Fruit fly (Drosophila melanogaster): ENCODE data around the gene CecA2.

CecA2 gene

DNA sequence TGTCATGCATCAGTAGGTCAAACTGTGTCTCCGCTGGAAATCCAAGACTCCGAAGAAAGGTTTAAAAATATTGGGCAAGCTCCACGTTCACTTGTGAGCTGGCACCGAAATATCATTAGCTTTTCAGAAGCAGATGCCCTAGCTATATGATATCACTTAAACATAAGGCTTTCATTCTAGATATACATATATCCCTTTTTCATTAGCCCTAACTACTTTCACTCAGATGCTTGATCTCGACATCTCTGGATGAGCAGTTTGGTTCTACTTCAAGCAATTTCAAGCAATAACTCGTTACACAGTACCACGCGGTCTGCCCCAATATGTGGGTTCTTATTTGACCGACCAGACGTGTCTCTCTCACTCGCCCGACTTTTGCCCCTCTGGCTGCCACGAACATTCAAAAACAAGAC, 20.5 kb upstream of the CecA2 start (continued):
- peak; percentile 45 for TF ChIP-seq CG13424 (tag; optimal IDR thresholded peaks at IDR 0.05)
- TF ChIP-seq Awh (GFP tag; IDR thresholded peaks at IDR 0.05): no peak
- TF ChIP-seq CG12391 (tag; optimal IDR thresholded peaks at IDR 0.05): peak; percentile 39
- peak in 1 of 2 experiments; percentile 22 for TF ChIP-seq Eip74EF (GFP tag; optimal IDR thresholded peaks at IDR 0.05)
- TF ChIP-seq CG9215 (GFP tag; IDR thresholded peaks at IDR 0.05): 0 out of 2 replicates have a peak, but pooled peaks have one; percentile 5
- peak; percentile 55 for TF ChIP-seq Xbp1 (GFP tag; optimal IDR thresholded peaks at IDR 0.05)
- TF ChIP-seq CG14441 (GFP tag; IDR thresholded peaks at IDR 0.05): peak; percentile 31; the same call in 1 of the 2 replicates
- peak; percentile 63 for TF ChIP-seq CoRest (tag; optimal IDR thresholded peaks at IDR 0.05)
- no peak for TF ChIP-seq CG34422 (GFP tag; IDR thresholded peaks at IDR 0.05)
- TF ChIP-seq MTF-1 (GFP tag; optimal IDR thresholded peaks at IDR 0.05; ENCODE audit: borderline replicate concordance): no peak
- peak; percentile 49 for TF ChIP-seq jumu (GFP tag; optimal IDR thresholded peaks at IDR 0.05)
- peak; percentile 66 for TF ChIP-seq row (GFP tag; IDR thresholded peaks at IDR 0.05)
- TF ChIP-seq sc (optimal IDR thresholded peaks at IDR 0.05): no peak
- TF ChIP-seq sc (GFP tag; optimal IDR thresholded peaks at IDR 0.05): peak; percentile 30
- no peak for TF ChIP-seq CG17568 (GFP tag; optimal IDR thresholded peaks at IDR 0.05)
- TF ChIP-seq CG18011 (GFP tag; optimal IDR thresholded peaks at IDR 0.05): no peak
- no peak for TF ChIP-seq zf30C (GFP tag; optimal IDR thresholded peaks at IDR 0.05)
- no peak for TF ChIP-seq CG10366 (GFP tag; IDR thresholded peaks at IDR 0.05)
- no peak for TF ChIP-seq CG4854 (GFP tag; optimal IDR thresholded peaks at IDR 0.05)
- TF ChIP-seq ATbp (GFP tag; optimal IDR thresholded peaks at IDR 0.05): no peak
- no peak for TF ChIP-seq Trl (optimal IDR thresholded peaks at IDR 0.05)
- peak; percentile 46 for TF ChIP-seq Trl (GFP tag; optimal IDR thresholded peaks at IDR 0.05)
- no peak for TF ChIP-seq CG14965 (GFP tag; optimal IDR thresholded peaks at IDR 0.05; ENCODE audit: borderline replicate concordance)
- no peak for TF ChIP-seq CG14050 (GFP tag; IDR thresholded peaks at IDR 0.05)
- TF ChIP-seq ken (GFP tag; IDR thresholded peaks at IDR 0.05): no peak
- no peak for TF ChIP-seq CG12744 (GFP tag; optimal IDR thresholded peaks at IDR 0.05)
- no peak for TF ChIP-seq CG11085 (GFP tag; IDR thresholded peaks at IDR 0.05)
- no peak for TF ChIP-seq Jarid2 (GFP tag; optimal IDR thresholded peaks at IDR 0.05)
- no peak for TF ChIP-seq Fer1 (GFP tag; optimal IDR thresholded peaks at IDR 0.05)
- TF ChIP-seq CG17361 (GFP tag; IDR thresholded peaks at IDR 0.05): peak; percentile 83
- peak; percentile 44 for TF ChIP-seq CG13624 (GFP tag; optimal IDR thresholded peaks at IDR 0.05)
- no peak for TF ChIP-seq CG18476 (GFP tag; optimal IDR thresholded peaks at IDR 0.05)
- TF ChIP-seq CG13894 (tag; optimal IDR thresholded peaks at IDR 0.05): no peak
- no peak for TF ChIP-seq CG10565 (GFP tag; optimal IDR thresholded peaks at IDR 0.05)
- peak; percentile 56 for TF ChIP-seq CG12659 (GFP tag; optimal IDR thresholded peaks at IDR 0.05)
- no peak for TF ChIP-seq CG12942 (GFP tag; optimal IDR thresholded peaks at IDR 0.05)
- peak; percentile 4 for TF ChIP-seq unpg (GFP tag; optimal IDR thresholded peaks at IDR 0.05)
- TF ChIP-seq CG18599 (GFP tag; optimal IDR thresholded peaks at IDR 0.05): no peak
- no peak for TF ChIP-seq MBD-R2 (GFP tag; IDR thresholded peaks at IDR 0.05)
- TF ChIP-seq CG1529 (GFP tag; optimal IDR thresholded peaks at IDR 0.05): peak; percentile 40
- no peak for TF ChIP-seq Stat92E (GFP tag; optimal IDR thresholded peaks at IDR 0.05)
- TF ChIP-seq Opbp (GFP tag; IDR thresholded peaks at IDR 0.05; ENCODE audit: partially characterized antibody): no peak
- no peak for TF ChIP-seq CG30020 (tag; optimal IDR thresholded peaks at IDR 0.05)
- TF ChIP-seq wor (GFP tag; IDR thresholded peaks at IDR 0.05): 0 out of 2 replicates have a peak, but pooled peaks have one; percentile 17
- TF ChIP-seq jigr1 (GFP tag; IDR thresholded peaks at IDR 0.05): no peak
- no peak for TF ChIP-seq Gsc (GFP tag; IDR thresholded peaks at IDR 0.05)
- no peak for TF ChIP-seq CkIIα-i1 (GFP tag; IDR thresholded peaks at IDR 0.05)
- peak; percentile 45 for TF ChIP-seq CG2712 (tag; optimal IDR thresholded peaks at IDR 0.05)
- no peak for TF ChIP-seq CG17612 (GFP tag; IDR thresholded peaks at IDR 0.05)
- no peak for TF ChIP-seq lbe (GFP tag; optimal IDR thresholded peaks at IDR 0.05)
- TF ChIP-seq al (GFP tag; IDR thresholded peaks at IDR 0.05): 0 out of 2 replicates have a peak, but pooled peaks have one; percentile 38

Measured in whole organism, embryonic.